Worm (Caenorhabditis elegans) whole organism, L4 larva: ENCODE measurements around the gene B0244.16.

Experiments used
- D1046.2 ChIP-seq: fragments of 200-800 bp; sonication (Bioruptor generic); IDR thresholded peaks from 2 replicates; pipeline ENCODE4 v1.3.6; 2022; ENCODE audit warnings: missing genetic modification characterization, missing compliant biosample characterization
- F10B5.3 ChIP-seq: sonication (generic microtip); optimal IDR thresholded peaks from 2 replicates; lab custom pipeline; 2016; ENCODE audit warnings: mild to moderate bottlenecking, missing genetic modification characterization, missing compliant biosample characterization
- F37D6.2 ChIP-seq: sonication (generic microtip); optimal IDR thresholded peaks from 2 replicates; lab custom pipeline; 2016; ENCODE audit warnings: mild to moderate bottlenecking, missing genetic modification characterization, missing compliant biosample characterization
- F44E2.7 ChIP-seq: fragments of 200-800 bp; sonication (Bioruptor generic); IDR thresholded peaks from 2 replicates; pipeline ENCODE4 v2.1.2; 2022; ENCODE audit warnings: missing genetic modification characterization, missing compliant biosample characterization
- F49E8.2 ChIP-seq: sonication (generic microtip); optimal IDR thresholded peaks from 2 replicates; lab custom pipeline; 2016; ENCODE audit warnings: missing compliant biosample characterization, mild to moderate bottlenecking, missing genetic modification characterization, borderline replicate concordance
- T26A8.4 ChIP-seq: fragments of 200-800 bp; sonication (Bioruptor generic); IDR thresholded peaks from 2 replicates; pipeline ENCODE4 v1.3.6; 2022; ENCODE audit warnings: missing genetic modification characterization, missing compliant biosample characterization
- Y105C5A.15 ChIP-seq: fragments of 200-800 bp; sonication (Bioruptor generic); IDR thresholded peaks from 2 replicates; pipeline ENCODE4 v1.3.6; 2022; ENCODE audit warnings: missing genetic modification characterization, missing compliant biosample characterization
- Y48G9A.11 ChIP-seq: fragments of 200-800 bp; sonication (Bioruptor generic); IDR thresholded peaks from 2 replicates; pipeline ENCODE4 v1.3.6; 2022; ENCODE audit warnings: missing genetic modification reagents, missing genetic modification characterization, missing compliant biosample characterization
- Y75B8A.6 ChIP-seq: fragments of 200-800 bp; sonication (Bioruptor generic); IDR thresholded peaks from 2 replicates; pipeline ENCODE4 v1.3.6; 2022; ENCODE audit warnings: missing genetic modification reagents, missing genetic modification characterization, missing compliant biosample characterization
- ZK337.2 ChIP-seq: fragments of 200-800 bp; sonication (Bioruptor generic); IDR thresholded peaks from 2 replicates; pipeline ENCODE4 v1.3.6; 2022; ENCODE audit warnings: missing genetic modification reagents, missing genetic modification characterization, missing compliant biosample characterization
- aha-1 ChIP-seq: fragments of 150-350 bp; peaks from one replicate; lab custom pipeline; 2014; ENCODE audit warnings: missing biosample characterization, missing genetic modification characterization
- ceh-28 ChIP-seq: fragments of 150-350 bp; optimal IDR thresholded peaks from 2 replicates; lab custom pipeline; 2014; ENCODE audit warnings: missing biosample characterization, missing genetic modification reagents, missing genetic modification characterization
- ceh-44 ChIP-seq: fragments of 200-800 bp; sonication (Bioruptor generic); IDR thresholded peaks from 2 replicates; pipeline ENCODE4 v1.3.6; 2022; ENCODE audit warnings: missing genetic modification reagents, missing genetic modification characterization, missing compliant biosample characterization
- ceh-62 ChIP-seq: sonication (generic microtip); optimal IDR thresholded peaks from 2 replicates; lab custom pipeline; 2017; ENCODE audit warnings: missing biosample characterization, missing genetic modification characterization
- ceh-82 ChIP-seq: sonication (generic microtip); optimal IDR thresholded peaks from 2 replicates; lab custom pipeline; 2017; ENCODE audit warnings: missing biosample characterization, missing genetic modification characterization
- cey-2 ChIP-seq: sonication (generic microtip); optimal IDR thresholded peaks from 3 replicates; lab custom pipeline; 2017; ENCODE audit warnings: missing genetic modification characterization, mild to moderate bottlenecking, missing compliant biosample characterization, antibody characterized with exemption, borderline replicate concordance; ENCODE audit not compliant: insufficient read depth
- ctbp-1 ChIP-seq: fragments of 200-800 bp; sonication (Bioruptor generic); IDR thresholded peaks from 2 replicates; pipeline ENCODE4 v1.3.6; 2022; ENCODE audit warnings: missing genetic modification reagents, missing genetic modification characterization, missing compliant biosample characterization
- daf-19 ChIP-seq: fragments of 200-800 bp; sonication (Bioruptor generic); conservative IDR thresholded peaks from 2 replicates; pipeline ENCODE4 v1.3.6; 2022; ENCODE audit warnings: missing genetic modification characterization, missing compliant biosample characterization
- dmd-6 ChIP-seq: fragments of 200-800 bp; sonication (Bioruptor generic); IDR thresholded peaks from 2 replicates; pipeline ENCODE4 v1.3.6; 2022; ENCODE audit warnings: missing genetic modification reagents, missing genetic modification characterization, missing compliant biosample characterization
- dpl-1 ChIP-seq: fragments of 150-350 bp; optimal IDR thresholded peaks from 2 replicates; lab custom pipeline; 2014; ENCODE audit warnings: missing biosample characterization, missing genetic modification reagents, missing genetic modification characterization
- duxl-1 ChIP-seq: sonication (generic microtip); optimal IDR thresholded peaks from 2 replicates; lab custom pipeline; 2016; ENCODE audit warnings: mild to moderate bottlenecking, missing genetic modification characterization, moderate library complexity, missing compliant biosample characterization; ENCODE audit not compliant: poor library complexity
- egl-27 ChIP-seq: sonication (generic microtip); optimal IDR thresholded peaks from 3 replicates; lab custom pipeline; 2017; ENCODE audit warnings: missing biosample characterization, missing genetic modification reagents, missing genetic modification characterization
- egl-43 ChIP-seq: fragments of 200-800 bp; sonication (Bioruptor generic); IDR thresholded peaks from 2 replicates; pipeline ENCODE4 v1.3.6; 2022; ENCODE audit warnings: missing genetic modification reagents, missing genetic modification characterization, missing compliant biosample characterization
- fkh-10 ChIP-seq: fragments of 150-350 bp; optimal IDR thresholded peaks from 2 replicates; lab custom pipeline; 2014; ENCODE audit warnings: missing biosample characterization, missing genetic modification reagents, missing genetic modification characterization
- gei-8 ChIP-seq: fragments of 200-800 bp; sonication (Bioruptor generic); optimal IDR thresholded peaks from 2 replicates; lab custom pipeline; 2018; ENCODE audit warnings: mild to moderate bottlenecking, missing genetic modification characterization, missing compliant biosample characterization
- hif-1 ChIP-seq, 2 experiments: sonication (generic microtip); optimal IDR thresholded peaks; 2 replicates each; lab custom pipeline; 2016 to 2017; ENCODE audit warnings: missing compliant biosample characterization in 2 of 2, missing genetic modification characterization in 2 of 2, missing genetic modification reagents in 2 of 2, missing genotype in 2 of 2, mild to moderate bottlenecking in 1 of 2
- jun-1 ChIP-seq: fragments of 150-350 bp; optimal IDR thresholded peaks from 2 replicates; lab custom pipeline; 2014; ENCODE audit warnings: missing biosample characterization, missing genetic modification reagents, missing genetic modification characterization
- lin-38 ChIP-seq: fragments of 200-800 bp; sonication (Bioruptor generic); IDR thresholded peaks from 2 replicates; pipeline ENCODE4 v1.3.6; 2022; ENCODE audit warnings: missing genetic modification reagents, missing genetic modification characterization, missing compliant biosample characterization
- lin-39 ChIP-seq: fragments of 150-350 bp; optimal IDR thresholded peaks from 2 replicates; lab custom pipeline; 2014; ENCODE audit warnings: missing biosample characterization, missing genetic modification reagents, missing genetic modification characterization
- madf-5 ChIP-seq, 2 experiments: fragments of 200-800 bp; sonication (Bioruptor generic); IDR thresholded peaks; 2 replicates each; pipeline ENCODE4 v1.3.6; 2022; ENCODE audit warnings: missing compliant biosample characterization in 2 of 2, missing genetic modification characterization in 2 of 2
- madf-9 ChIP-seq: fragments of 200-800 bp; sonication (Bioruptor generic); conservative IDR thresholded peaks from 2 replicates; pipeline ENCODE4 v1.3.6; 2022; ENCODE audit warnings: missing genetic modification reagents, missing genetic modification characterization, missing compliant biosample characterization
- mes-2 ChIP-seq: sonication (generic microtip); optimal IDR thresholded peaks from 2 replicates; lab custom pipeline; 2016; ENCODE audit warnings: missing genotype, mild to moderate bottlenecking, missing genetic modification characterization, missing compliant biosample characterization; ENCODE audit not compliant: poor library complexity, severe bottlenecking
- mxl-2 ChIP-seq: fragments of 200-800 bp; sonication (Bioruptor generic); conservative IDR thresholded peaks from 2 replicates; pipeline ENCODE4 v1.3.6; 2022; ENCODE audit warnings: missing genetic modification reagents, missing genetic modification characterization, missing compliant biosample characterization
- nhr-77 ChIP-seq: fragments of 150-350 bp; optimal IDR thresholded peaks from 2 replicates; lab custom pipeline; 2014; ENCODE audit warnings: missing biosample characterization, missing genetic modification characterization
- pqm-1 ChIP-seq: sonication (generic microtip); optimal IDR thresholded peaks from 2 replicates; lab custom pipeline; 2017; ENCODE audit warnings: missing biosample characterization, missing genetic modification characterization
- rbr-2 ChIP-seq: sonication (generic microtip); optimal IDR thresholded peaks from 2 replicates; lab custom pipeline; 2016; ENCODE audit warnings: missing genotype, missing genetic modification characterization, missing compliant biosample characterization
- sdz-12 ChIP-seq: fragments of 200-800 bp; sonication (Bioruptor generic); optimal IDR thresholded peaks from 2 replicates; lab custom pipeline; 2018; ENCODE audit warnings: mild to moderate bottlenecking, missing genetic modification characterization, missing compliant biosample characterization
- set-16 ChIP-seq: fragments of 200-800 bp; sonication (Bioruptor generic); IDR thresholded peaks from 2 replicates; pipeline ENCODE4 v1.3.6; 2022; ENCODE audit warnings: missing genetic modification reagents, missing genetic modification characterization, missing compliant biosample characterization
- snpc-1.2 ChIP-seq: fragments of 200-800 bp; sonication (Bioruptor generic); IDR thresholded peaks from 2 replicates; pipeline ENCODE4 v1.3.6; 2022; ENCODE audit warnings: missing genetic modification reagents, missing genetic modification characterization, missing compliant biosample characterization
- spr-3 ChIP-seq: fragments of 200-800 bp; sonication (Bioruptor generic); optimal IDR thresholded peaks from 2 replicates; lab custom pipeline; 2018; ENCODE audit warnings: mild to moderate bottlenecking, missing genetic modification characterization, missing compliant biosample characterization
- unc-39 ChIP-seq: sonication (generic microtip); optimal IDR thresholded peaks from 2 replicates; lab custom pipeline; 2017; ENCODE audit warnings: missing biosample characterization, missing genetic modification characterization
- unc-62 ChIP-seq, 3 experiments: fragments of 150-350 bp in 1 of 3; sonication (generic microtip); optimal IDR thresholded peaks in 2 of 3; peaks in 1 of 3; 1 replicate in 1 of 3; 2 replicates in 2 of 3; lab custom pipeline; 2014 to 2017; ENCODE audit warnings: missing biosample characterization in 3 of 3, missing genetic modification characterization in 3 of 3, missing genetic modification reagents in 3 of 3, missing genotype in 1 of 3
- vab-7 ChIP-seq: fragments of 200-800 bp; sonication (Bioruptor generic); IDR thresholded peaks from 2 replicates; pipeline ENCODE4 v1.3.6; 2022; ENCODE audit warnings: missing genetic modification reagents, missing genetic modification characterization, missing compliant biosample characterization
- zfp-3 ChIP-seq: fragments of 200-800 bp; sonication (Bioruptor generic); conservative IDR thresholded peaks from 2 replicates; pipeline ENCODE4 v1.3.6; 2022; ENCODE audit warnings: missing genetic modification reagents, missing genetic modification characterization, missing compliant biosample characterization
- ztf-11 ChIP-seq: fragments of 150-350 bp; optimal IDR thresholded peaks from 2 replicates; lab custom pipeline; 2014; ENCODE audit warnings: missing biosample characterization, missing genetic modification characterization
- ztf-7 ChIP-seq: fragments of 150-350 bp; optimal IDR thresholded peaks from 2 replicates; lab custom pipeline; 2014; ENCODE audit warnings: missing biosample characterization, missing genetic modification characterization

The B0244.16 gene

ce11 chrIII:5783803-5784406 lies 43.1 kb downstream of the B0244.16 start:
- peak; percentile 46; the same call in 1 of the 2 replicates for TF ChIP-seq egl-43
- TF ChIP-seq set-16, result peak; percentile 65
- peak; percentile 97 for TF ChIP-seq Y48G9A.11 (GFP tag; lab: Robert Waterston, UW)
- TF ChIP-seq ceh-44 (GFP tag; lab: Robert Waterston, UW), result 0 out of 2 replicates have a peak, but pooled peaks have one; percentile 36
- TF ChIP-seq vab-7 (GFP tag; lab: Robert Waterston, UW), result peak; percentile 56

ce11 chrIII:5785273-5785929 lies 44.6 kb downstream of the B0244.16 start, which contains the start of gene Y37B11A.3:
Gene Y37B11A.3 (minus strand): TSS chrIII:5785323.
- TF ChIP-seq mes-2 (tag; lab: Kevin White, UChicago) (peak; percentile 84), madf-5 (GFP tag; IDR thresholded peaks at IDR 0.05; lab: Robert Waterston, UW) (no peak), gei-8 (GFP tag; lab: Kevin White, UChicago) (no peak), snpc-1.2 (GFP tag; lab: Robert Waterston, UW) (no peak), F44E2.7 (GFP tag; lab: Robert Waterston, UW) (no peak), Y75B8A.6 (GFP tag; lab: Robert Waterston, UW) (0 out of 2 replicates have a peak, but pooled peaks have one; percentile 43), lin-39 (tag; lab: Kevin White, UChicago) (no peak), spr-3 (GFP tag; lab: Kevin White, UChicago) (no peak), F10B5.3 (tag; lab: Kevin White, UChicago) (no peak), zfp-3 (no peak; the same call in 1 of the 2 replicates), madf-9 (GFP tag; lab: Robert Waterston, UW) (no peak), Y48G9A.11 (GFP tag; lab: Robert Waterston, UW) (no peak; the same call in 1 of the 2 replicates), dmd-6 (GFP tag; lab: Robert Waterston, UW) (peak; percentile 72), pqm-1 (no peak), ctbp-1 (GFP tag; lab: Robert Waterston, UW) (peak; percentile 51; the same call in 1 of the 2 replicates), lin-38 (GFP tag; lab: Robert Waterston, UW) (no peak), duxl-1 (tag; lab: Kevin White, UChicago) (peak; percentile 39), ztf-7 (tag; lab: Kevin White, UChicago) (no peak), T26A8.4 (no peak; the same call in none of the 2 replicates), F37D6.2 (peak; percentile 21), cey-2 (no peak), set-16 (peak; percentile 33; the same call in 1 of the 2 replicates), Y105C5A.15 (no peak), dpl-1 (GFP tag; lab: Kevin White, UChicago) (peak; percentile 75), jun-1 (tag; lab: Kevin White, UChicago) (peak; percentile 26), rbr-2 (tag; lab: Kevin White, UChicago) (peak; percentile 65), ceh-28 (tag; lab: Kevin White, UChicago) (no peak), aha-1 (tag; lab: Kevin White, UChicago) (peak; percentile 98), ztf-11 (no peak), sdz-12 (GFP tag; lab: Kevin White, UChicago) (no peak), egl-27 (tag; lab: Kevin White, UChicago) (no peak), daf-19 (GFP tag; lab: Robert Waterston, UW) (no peak), F49E8.2 (tag; lab: Kevin White, UChicago) (no peak), ZK337.2 (no peak), ceh-82 (tag; lab: Kevin White, UChicago) (no peak), mxl-2 (GFP tag; lab: Robert Waterston, UW) (no peak), ceh-62 (no peak), fkh-10 (no peak), unc-39 (tag; lab: Kevin White, UChicago) (no peak), hif-1 (tag; optimal IDR thresholded peaks at IDR 0.05; lab: Kevin White, UChicago) (peak in 1 of 2 experiments; percentile 45), nhr-77 (tag; lab: Kevin White, UChicago) (peak; percentile 39), D1046.2 (GFP tag; lab: Robert Waterston, UW) (no peak), unc-62 (GFP tag; optimal IDR thresholded peaks at IDR 0.05 in 1 of 2; lab: Kevin White, UChicago) (no peak), unc-62 (tag; optimal IDR thresholded peaks at IDR 0.05; lab: Kevin White, UChicago) (no peak)
